Fruit fly (Drosophila melanogaster) whole organism, embryonic: ENCODE results near the gene CG15553.

Source experiments
- Asciz ChIP-seq: fragments of 200-800 bp; sonication (Bioruptor generic); optimal IDR thresholded peaks from 2 replicates; lab custom pipeline; 2017; ENCODE audit warnings: missing biosample characterization, mild to moderate bottlenecking, missing genetic modification characterization, missing genetic modification reagents
- CG4707 ChIP-seq: fragments of 200-800 bp; sonication (Bioruptor generic); optimal IDR thresholded peaks from 2 replicates; lab custom pipeline; 2018; ENCODE audit warnings: missing biosample characterization, mild to moderate bottlenecking, missing genetic modification characterization, moderate library complexity
- CG6272 ChIP-seq: fragments of 200-800 bp; sonication (Bioruptor generic); IDR thresholded peaks from 2 replicates; pipeline ENCODE4 v1.3.6; 2022; ENCODE audit warnings: missing biosample characterization, missing genetic modification characterization
- Dp ChIP-seq: fragments of 200-800 bp; sonication (Bioruptor generic); optimal IDR thresholded peaks from 2 replicates; lab custom pipeline; 2018; ENCODE audit warnings: missing biosample characterization, mild to moderate bottlenecking, missing genetic modification characterization, moderate library complexity
- Mad ChIP-seq: fragments of 200-800 bp; sonication (Bioruptor generic); optimal IDR thresholded peaks from 2 replicates; lab custom pipeline; 2016; ENCODE audit warnings: missing biosample characterization, missing genetic modification characterization
- Sox100B ChIP-seq: fragments of 200-800 bp; sonication (Bioruptor generic); optimal IDR thresholded peaks from 3 replicates; lab custom pipeline; 2018; ENCODE audit warnings: missing biosample characterization, mild to moderate bottlenecking, missing genetic modification characterization
- fd3F ChIP-seq: fragments of 200-800 bp; sonication (Bioruptor generic); optimal IDR thresholded peaks from 2 replicates; lab custom pipeline; 2018; ENCODE audit warnings: missing biosample characterization, mild to moderate bottlenecking, missing genetic modification characterization, moderate library complexity
- so ChIP-seq: fragments of 200-800 bp; sonication (Bioruptor generic); IDR thresholded peaks from 3 replicates; pipeline ENCODE4 v1.3.6; 2022; ENCODE audit warnings: missing biosample characterization, missing genetic modification characterization
- sr ChIP-seq: fragments of 200-800 bp; sonication (Bioruptor generic); IDR thresholded peaks from 3 replicates; pipeline ENCODE4 v1.3.6; 2022; ENCODE audit warnings: missing biosample characterization, missing genetic modification characterization

DNA sequence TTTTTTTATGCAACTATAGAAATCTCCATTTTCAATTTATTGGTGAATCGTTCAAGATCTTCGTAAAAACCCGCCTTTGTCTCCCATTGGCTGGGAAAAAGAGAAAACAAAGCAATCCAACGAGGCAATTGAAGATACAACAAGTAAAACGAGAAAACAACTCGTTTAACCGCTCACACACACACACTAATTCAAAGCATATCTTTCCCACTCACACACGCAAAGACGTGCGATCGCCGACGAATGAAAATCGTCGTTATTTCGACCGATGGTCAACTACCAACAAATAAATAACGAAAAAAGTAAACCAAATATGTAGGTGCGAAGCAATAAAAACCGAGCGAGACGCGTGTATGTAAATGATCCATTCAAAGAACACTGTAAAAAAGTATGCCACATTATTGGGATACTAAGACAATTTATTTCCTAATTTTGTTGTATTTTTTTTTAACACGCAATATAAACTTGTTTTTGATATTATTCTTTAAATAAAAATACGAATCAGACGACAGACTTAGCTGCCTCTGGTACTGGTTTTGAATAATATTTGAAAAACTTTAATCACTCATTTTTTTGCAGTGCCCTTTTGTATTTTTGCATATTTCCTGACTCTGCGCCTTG is 38.5 kb downstream of the CG15553 start:
- TF ChIP-seq sr (no peak), Mad (GFP tag; lab: Kevin White, UChicago) (no peak), so (GFP tag; lab: Robert Waterston, UW) (no peak), fd3F (GFP tag; lab: Kevin White, UChicago) (no peak), Dp (GFP tag; lab: Kevin White, UChicago) (no peak), CG4707 (no peak), CG6272 (GFP tag; lab: Robert Waterston, UW) (no peak), Sox100B (GFP tag; lab: Kevin White, UChicago) (no peak), Asciz (GFP tag; lab: Kevin White, UChicago) (no peak)
